Worm (Caenorhabditis elegans) whole organism, L1 larva: ENCODE measurements around the gene ung-1.

ENCODE experiments used
- ceh-8 ChIP-seq: fragments of 200-800 bp; sonication (Bioruptor generic); optimal IDR thresholded peaks from 2 replicates; lab custom pipeline; 2018; ENCODE audit warnings: mild to moderate bottlenecking, missing genetic modification characterization, moderate library complexity, missing compliant biosample characterization
- elt-3 ChIP-seq, 6 experiments: fragments of 150-350 bp in 1 of 6; sonication (generic microtip); optimal IDR thresholded peaks; 2 replicates each; lab custom pipeline; 2017 to 2018; ENCODE audit warnings: missing biosample characterization in 6 of 6, missing genetic modification characterization in 6 of 6, inconsistent platforms in 1 of 6
- fkh-4 ChIP-seq: sonication (generic microtip); optimal IDR thresholded peaks from 2 replicates; lab custom pipeline; 2016; ENCODE audit warnings: missing compliant biosample characterization, missing genetic modification characterization, borderline replicate concordance
- lin-39 ChIP-seq: fragments of 150-350 bp; optimal IDR thresholded peaks from 2 replicates; lab custom pipeline; 2014; ENCODE audit warnings: missing biosample characterization, missing genetic modification reagents, missing genetic modification characterization
- mdl-1 ChIP-seq, 2 experiments: fragments of 150-350 bp; optimal IDR thresholded peaks; 2 replicates each; lab custom pipeline; 2014 to 2017; ENCODE audit warnings: missing biosample characterization in 2 of 2, missing genetic modification characterization in 2 of 2, inconsistent platforms in 1 of 2
- nhr-76 ChIP-seq: sonication (generic microtip); optimal IDR thresholded peaks from 2 replicates; lab custom pipeline; 2017; ENCODE audit warnings: missing biosample characterization, missing genetic modification characterization
- zag-1 ChIP-seq: fragments of 150-350 bp; optimal IDR thresholded peaks from 2 replicates; lab custom pipeline; 2014; ENCODE audit warnings: missing biosample characterization, missing genetic modification characterization

- peak in 3 of 6 experiments; percentile 6 to 60 (median 46) for TF ChIP-seq elt-3 (tag; optimal IDR thresholded peaks at IDR 0.05; lab: Kevin White, UChicago)
- TF ChIP-seq nhr-76 (tag; lab: Kevin White, UChicago): no peak
- no peak for TF ChIP-seq zag-1
- no peak for TF ChIP-seq ceh-8 (GFP tag; lab: Kevin White, UChicago)
- no peak for TF ChIP-seq fkh-4 (tag; lab: Kevin White, UChicago)
- TF ChIP-seq mdl-1 (tag; optimal IDR thresholded peaks at IDR 0.05; lab: Kevin White, UChicago): no peak
- TF ChIP-seq lin-39: no peak
Measured at ce11 chrIII:12014503-12014902, 40.6 kb upstream of the ung-1 start.
